Fruit fly (Drosophila melanogaster) whole organism, embryonic: ENCODE results near the gene slam.

Source experiments
- ATbp ChIP-seq: fragments of 200-800 bp; sonication (Bioruptor generic); optimal IDR thresholded peaks from 2 replicates; lab custom pipeline; 2017; ENCODE audit warnings: missing biosample characterization, mild to moderate bottlenecking, missing genetic modification characterization, missing genetic modification reagents
- Blimp-1 ChIP-seq: fragments of 200-800 bp; sonication (Bioruptor generic); optimal IDR thresholded peaks from 3 replicates; lab custom pipeline; 2018; ENCODE audit warnings: missing biosample characterization, missing genetic modification characterization, mild to moderate bottlenecking, moderate library complexity, missing genetic modification reagents
- CG14667 ChIP-seq: fragments of 200-800 bp; sonication (Bioruptor generic); IDR thresholded peaks from 2 replicates; pipeline ENCODE4 v1.3.6; 2022; ENCODE audit warnings: missing biosample characterization, missing genetic modification characterization
- CG14710 ChIP-seq: fragments of 200-800 bp; sonication (Bioruptor generic); optimal IDR thresholded peaks from 3 replicates; lab custom pipeline; 2019; ENCODE audit warnings: missing biosample characterization, mild to moderate bottlenecking, missing genetic modification characterization, moderate library complexity
- CG32532 ChIP-seq: fragments of 200-800 bp; sonication (Bioruptor generic); IDR thresholded peaks from 2 replicates; pipeline ENCODE4 v1.3.6; 2022; ENCODE audit warnings: missing biosample characterization, missing genetic modification characterization
- CG6654 ChIP-seq: fragments of 200-800 bp; sonication (Bioruptor generic); optimal IDR thresholded peaks from 2 replicates; lab custom pipeline; 2017; ENCODE audit warnings: missing biosample characterization, mild to moderate bottlenecking, missing genetic modification characterization
- CoRest ChIP-seq: fragments of 200-800 bp; sonication (Bioruptor generic); optimal IDR thresholded peaks from 3 replicates; lab custom pipeline; 2018; ENCODE audit warnings: missing biosample characterization, mild to moderate bottlenecking, missing genetic modification characterization, moderate library complexity
- Hand ChIP-seq: fragments of 200-800 bp; sonication (Bioruptor generic); optimal IDR thresholded peaks from 2 replicates; lab custom pipeline; 2017; ENCODE audit warnings: mild to moderate bottlenecking, missing biosample characterization, missing genetic modification reagents, missing genetic modification characterization
- ab ChIP-seq: fragments of 200-800 bp; sonication (Bioruptor generic); optimal IDR thresholded peaks from 2 replicates; lab custom pipeline; 2016; ENCODE audit warnings: missing biosample characterization, missing genetic modification characterization
- ems ChIP-seq: fragments of 200-800 bp; sonication (Bioruptor generic); optimal IDR thresholded peaks from 3 replicates; lab custom pipeline; 2016; ENCODE audit warnings: missing biosample characterization, missing genetic modification characterization
- insv ChIP-seq, 2 experiments: fragments of 200-800 bp; sonication (Bioruptor generic); optimal IDR thresholded peaks; 3 replicates each; lab custom pipeline; 2016 to 2018; ENCODE audit warnings: missing biosample characterization in 2 of 2, missing genetic modification characterization in 2 of 2
- pnt ChIP-seq: fragments of 200-800 bp; sonication (Bioruptor generic); optimal IDR thresholded peaks from 3 replicates; lab custom pipeline; 2016; ENCODE audit warnings: missing biosample characterization, missing genetic modification characterization
- psq ChIP-seq: fragments of 200-800 bp; sonication (Bioruptor generic); optimal IDR thresholded peaks from 2 replicates; lab custom pipeline; 2017; ENCODE audit warnings: missing biosample characterization, missing genetic modification characterization
- sima ChIP-seq: fragments of 200-800 bp; sonication (Bioruptor generic); optimal IDR thresholded peaks from 2 replicates; lab custom pipeline; 2016; ENCODE audit warnings: missing biosample characterization, missing genetic modification characterization

- TF ChIP-seq CG32532: peak; percentile 53
- TF ChIP-seq sima (GFP tag; lab: Kevin White, UChicago): no peak
- TF ChIP-seq CG6654 (GFP tag; lab: Kevin White, UChicago): peak; percentile 50
- TF ChIP-seq psq (GFP tag; lab: Kevin White, UChicago): no peak
- no peak for TF ChIP-seq CG14667
- peak in 1 of 2 experiments; percentile 44 for TF ChIP-seq insv (GFP tag; optimal IDR thresholded peaks at IDR 0.05; lab: Kevin White, UChicago)
- TF ChIP-seq CG14710 (tag; lab: Kevin White, UChicago): peak; percentile 19
- no peak for TF ChIP-seq ab (GFP tag; lab: Kevin White, UChicago)
- peak; percentile 45 for TF ChIP-seq CoRest (tag; lab: Kevin White, UChicago)
- TF ChIP-seq ems (GFP tag; lab: Kevin White, UChicago): no peak
- no peak for TF ChIP-seq Blimp-1 (GFP tag; lab: Kevin White, UChicago)
- no peak for TF ChIP-seq pnt
- no peak for TF ChIP-seq ATbp (GFP tag; lab: Kevin White, UChicago)
- TF ChIP-seq Hand (GFP tag; lab: Kevin White, UChicago): no peak
Measured at dm6 chr2L:6338367-6338975, 33.7 kb upstream of the slam start, which contains the start of the genes Pez and Cpr.
